Fruit fly (Drosophila melanogaster): ENCODE results near the gene Col4a1.

DNA sequence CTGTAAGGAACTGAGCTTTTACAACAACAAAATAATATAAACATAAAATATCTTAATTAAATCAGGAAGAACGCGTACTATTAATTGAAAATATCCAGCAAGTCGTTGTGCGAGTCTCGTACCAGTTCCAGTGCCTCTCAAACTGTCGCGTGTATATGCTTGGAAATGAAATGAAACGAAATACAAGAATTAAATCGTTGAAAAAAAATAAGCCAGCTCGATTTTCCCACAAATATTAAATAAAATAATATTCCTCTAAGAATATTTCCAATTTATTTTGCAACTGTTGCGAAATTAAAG lies 350 bp downstream of the Col4a1 start:
- no peak for TF ChIP-seq CTCF (optimal IDR thresholded peaks at IDR 0.05)
- TF ChIP-seq CG8478 (optimal IDR thresholded peaks at IDR 0.05) = no peak

Measured in S2 (cell line).